Worm (Caenorhabditis elegans) whole organism, young adult: ENCODE measurements around the gene F13D12.5.

ENCODE experiments used
- B0019.2 ChIP-seq: fragments of 200-800 bp; sonication (Bioruptor generic); conservative IDR thresholded peaks from 2 replicates; pipeline ENCODE4 v1.3.6; 2022; ENCODE audit warnings: missing genetic modification reagents, missing genetic modification characterization, missing compliant biosample characterization
- F10E7.11 ChIP-seq: sonication (generic microtip); optimal IDR thresholded peaks from 2 replicates; lab custom pipeline; 2017; ENCODE audit warnings: mild to moderate bottlenecking, missing genetic modification characterization, moderate library complexity, missing compliant biosample characterization
- K12H6.12 ChIP-seq: fragments of 200-800 bp; sonication (Bioruptor generic); optimal IDR thresholded peaks from 2 replicates; lab custom pipeline; 2018; ENCODE audit warnings: mild to moderate bottlenecking, missing genetic modification characterization, missing compliant biosample characterization
- Y53F4B.3 ChIP-seq: fragments of 200-800 bp; sonication (Bioruptor generic); IDR thresholded peaks from 2 replicates; pipeline ENCODE4 v1.3.6; 2022; ENCODE audit warnings: missing genetic modification reagents, missing genetic modification characterization, missing compliant biosample characterization
- Y53G8AR.9 ChIP-seq: fragments of 200-800 bp; sonication (Bioruptor generic); conservative IDR thresholded peaks from 2 replicates; pipeline ENCODE4 v1.3.6; 2022; ENCODE audit warnings: missing genetic modification reagents, missing genetic modification characterization, missing compliant biosample characterization
- Y79H2A.3 ChIP-seq: fragments of 200-800 bp; sonication (Bioruptor generic); conservative IDR thresholded peaks from 2 replicates; pipeline ENCODE4 v1.3.6; 2022; ENCODE audit warnings: missing genetic modification reagents, missing genetic modification characterization, missing compliant biosample characterization
- aptf-3 ChIP-seq: fragments of 200-800 bp; sonication (Bioruptor generic); IDR thresholded peaks from 2 replicates; pipeline ENCODE4 v1.3.6; 2022; ENCODE audit warnings: missing genetic modification characterization, missing compliant biosample characterization
- atf-7 ChIP-seq: sonication (generic microtip); optimal IDR thresholded peaks from 2 replicates; lab custom pipeline; 2017; ENCODE audit warnings: mild to moderate bottlenecking, missing genetic modification characterization, missing compliant biosample characterization
- attf-3 ChIP-seq: fragments of 200-800 bp; sonication (Bioruptor generic); conservative IDR thresholded peaks from 2 replicates; pipeline ENCODE4 v1.3.6; 2022; ENCODE audit warnings: missing genetic modification reagents, missing genetic modification characterization, missing compliant biosample characterization
- cebp-2 ChIP-seq: fragments of 200-800 bp; sonication (Bioruptor generic); IDR thresholded peaks from 2 replicates; pipeline ENCODE4 v1.3.6; 2022; ENCODE audit warnings: missing genetic modification characterization, missing compliant biosample characterization
- efl-1 ChIP-seq: fragments of 150-350 bp; optimal IDR thresholded peaks from 2 replicates; lab custom pipeline; 2014; ENCODE audit warnings: missing biosample characterization, missing genetic modification reagents, missing genetic modification characterization
- egrh-3 ChIP-seq: fragments of 200-800 bp; sonication (Bioruptor generic); IDR thresholded peaks from 2 replicates; pipeline ENCODE4 v1.3.6; 2022; ENCODE audit warnings: missing genetic modification reagents, missing genetic modification characterization, missing compliant biosample characterization
- gei-17 ChIP-seq: fragments of 200-800 bp; sonication (Bioruptor generic); optimal IDR thresholded peaks from 2 replicates; lab custom pipeline; 2018; ENCODE audit warnings: mild to moderate bottlenecking, missing genetic modification characterization, missing compliant biosample characterization
- hlh-26 ChIP-seq: fragments of 200-800 bp; sonication (Bioruptor generic); conservative IDR thresholded peaks from 2 replicates; pipeline ENCODE4 v1.3.6; 2022; ENCODE audit warnings: missing genetic modification reagents, missing genetic modification characterization, missing compliant biosample characterization
- hmg-1.2 ChIP-seq: fragments of 200-800 bp; sonication (Bioruptor generic); IDR thresholded peaks from 2 replicates; pipeline ENCODE4 v1.3.6; 2022; ENCODE audit warnings: missing genetic modification reagents, missing genetic modification characterization, missing compliant biosample characterization
- hsf-1 ChIP-seq: fragments of 200-800 bp; sonication (Bioruptor generic); IDR thresholded peaks from 2 replicates; pipeline ENCODE4 v1.3.6; 2022; ENCODE audit warnings: missing genetic modification reagents, missing genetic modification characterization, missing compliant biosample characterization
- lag-1 ChIP-seq: fragments of 200-800 bp; sonication (Bioruptor generic); IDR thresholded peaks from 2 replicates; pipeline ENCODE4 v1.3.6; 2022; ENCODE audit warnings: missing genetic modification reagents, missing genetic modification characterization, missing compliant biosample characterization
- lin-26 ChIP-seq: fragments of 200-800 bp; sonication (Bioruptor generic); IDR thresholded peaks from 2 replicates; pipeline ENCODE4 v1.3.6; 2022; ENCODE audit warnings: missing genetic modification reagents, missing genetic modification characterization, missing compliant biosample characterization
- lin-40 ChIP-seq: sonication (generic microtip); optimal IDR thresholded peaks from 2 replicates; lab custom pipeline; 2016; ENCODE audit warnings: missing genetic modification characterization, mild to moderate bottlenecking, missing compliant biosample characterization, missing genotype, missing genetic modification reagents
- madf-8 ChIP-seq: fragments of 200-800 bp; sonication (Bioruptor generic); conservative IDR thresholded peaks from 2 replicates; pipeline ENCODE4 v1.3.6; 2022; ENCODE audit warnings: missing genetic modification reagents, missing genetic modification characterization, missing compliant biosample characterization
- mcd-1 ChIP-seq: fragments of 200-800 bp; sonication (Bioruptor generic); IDR thresholded peaks from 2 replicates; pipeline ENCODE4 v1.3.6; 2022; ENCODE audit warnings: missing genetic modification reagents, missing genetic modification characterization, missing compliant biosample characterization
- nfyb-1 ChIP-seq: fragments of 200-800 bp; sonication (Bioruptor generic); IDR thresholded peaks from 2 replicates; pipeline ENCODE4 v1.3.6; 2022; ENCODE audit warnings: missing genetic modification reagents, missing genetic modification characterization, missing compliant biosample characterization
- nhr-120 ChIP-seq: fragments of 200-800 bp; sonication (Bioruptor generic); IDR thresholded peaks from 2 replicates; pipeline ENCODE4 v1.3.6; 2022; ENCODE audit warnings: missing genetic modification characterization, missing compliant biosample characterization
- nhr-27 ChIP-seq: fragments of 200-800 bp; sonication (Bioruptor generic); optimal IDR thresholded peaks from 2 replicates; lab custom pipeline; 2018; ENCODE audit warnings: mild to moderate bottlenecking, missing genetic modification characterization, moderate library complexity, missing compliant biosample characterization
- rcor-1 ChIP-seq: fragments of 200-800 bp; sonication (Bioruptor generic); IDR thresholded peaks from 2 replicates; pipeline ENCODE4 v1.3.6; 2022; ENCODE audit warnings: missing genetic modification reagents, missing genetic modification characterization, missing compliant biosample characterization
- sptf-2 ChIP-seq: fragments of 200-800 bp; sonication (Bioruptor generic); optimal IDR thresholded peaks from 2 replicates; lab custom pipeline; 2018; ENCODE audit warnings: mild to moderate bottlenecking, missing genetic modification characterization, missing compliant biosample characterization
- tbp1 ChIP-seq: fragments of 200-800 bp; sonication (Bioruptor generic); optimal IDR thresholded peaks from 2 replicates; lab custom pipeline; 2018; ENCODE audit warnings: mild to moderate bottlenecking, missing genetic modification characterization, missing compliant biosample characterization
- xnd-1 ChIP-seq: sonication (generic microtip); optimal IDR thresholded peaks from 2 replicates; lab custom pipeline; 2016; ENCODE audit warnings: missing genotype, missing genetic modification reagents, missing genetic modification characterization, missing compliant biosample characterization
- zfh-2 ChIP-seq: fragments of 200-800 bp; sonication (Bioruptor generic); conservative IDR thresholded peaks from 2 replicates; pipeline ENCODE4 v1.3.6; 2022; ENCODE audit warnings: missing genetic modification reagents, missing genetic modification characterization, missing compliant biosample characterization
- ztf-18 ChIP-seq: sonication (generic microtip); optimal IDR thresholded peaks from 2 replicates; lab custom pipeline; 2016; ENCODE audit warnings: missing genotype, mild to moderate bottlenecking, missing genetic modification characterization, missing compliant biosample characterization

Gene F13D12.5

DNA sequence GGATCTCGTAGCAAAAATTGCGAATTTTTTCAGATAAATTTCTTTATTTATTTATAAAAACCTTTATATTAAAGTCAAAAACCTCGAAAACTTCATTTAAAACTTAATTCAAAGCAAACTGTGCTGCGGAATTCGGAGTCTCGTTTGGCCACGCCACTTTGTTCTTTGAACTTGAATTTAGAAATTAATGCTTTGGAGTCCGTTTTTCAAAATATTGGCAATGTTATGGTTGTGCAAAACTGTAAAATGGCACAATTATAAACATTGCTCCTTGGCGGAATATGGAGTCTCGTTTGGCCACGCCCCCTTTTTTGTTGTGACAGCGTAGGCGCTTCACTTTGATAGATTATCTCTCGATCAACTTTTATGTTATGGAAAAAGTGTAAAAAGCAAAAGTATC, 7.1 kb upstream of the F13D12.5 start:
- TF ChIP-seq efl-1 (GFP tag; lab: Kevin White, UChicago) (no peak), attf-3 (GFP tag; lab: Robert Waterston, UW) (peak; percentile 78)

ce11 chrII:11720102-11720501, 6.5 kb upstream of the F13D12.5 start, which contains the start of gene F13D12.3:
TSS of gene F13D12.3 (plus strand) at chrII:11720402.
- TF ChIP-seq aptf-3 (GFP tag; lab: Robert Waterston, UW): no peak
- no peak for TF ChIP-seq nhr-120 (GFP tag; lab: Robert Waterston, UW)
- TF ChIP-seq tbp1 (GFP tag; lab: Kevin White, UChicago): no peak
- TF ChIP-seq lag-1 (GFP tag; lab: Robert Waterston, UW): no peak

DNA sequence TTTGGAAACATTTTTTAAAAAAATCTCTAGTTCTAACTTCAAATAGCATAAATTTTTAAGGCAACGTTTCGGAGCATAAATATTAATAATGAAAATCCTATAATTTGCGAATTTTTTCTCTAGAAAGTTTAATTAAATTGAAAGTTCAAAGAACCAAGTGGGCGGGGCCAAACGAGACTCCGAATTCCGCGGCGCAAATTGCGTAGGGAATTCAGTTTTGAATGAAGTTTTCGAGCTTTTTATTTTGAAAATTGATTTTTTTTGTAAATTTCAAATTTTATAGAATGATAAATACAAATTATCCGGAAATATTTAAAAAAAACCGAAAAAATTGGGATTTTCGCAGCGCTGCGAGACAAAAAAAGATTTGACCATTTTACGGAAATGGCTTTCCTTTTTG, 5.8 kb upstream of the F13D12.5 start:
- TF ChIP-seq attf-3 (GFP tag; lab: Robert Waterston, UW) (peak; percentile 84), Y53F4B.3 (no peak)

DNA sequence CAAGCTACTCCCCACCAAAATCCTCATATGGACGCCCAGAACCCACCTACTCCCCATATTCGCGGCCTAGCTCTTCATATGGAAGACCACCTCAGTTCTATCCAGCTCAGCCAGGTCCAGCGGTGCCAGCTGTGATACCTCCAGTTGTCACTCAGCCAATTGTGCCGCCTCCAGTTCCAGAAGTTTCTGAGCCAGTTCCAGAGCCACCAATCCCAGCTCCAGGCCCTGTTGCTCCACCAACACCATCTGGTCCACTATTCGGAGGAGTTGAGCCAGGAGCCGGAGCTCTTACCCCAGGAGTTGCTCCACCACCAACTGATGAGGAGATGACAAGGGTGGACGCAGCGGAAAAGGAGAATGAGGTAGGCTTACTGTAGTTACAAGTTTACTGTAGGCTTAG, 5.0 kb upstream of the F13D12.5 start:
- TF ChIP-seq K12H6.12 (no peak), zfh-2 (GFP tag; lab: Robert Waterston, UW) (peak; percentile 87), hlh-26 (GFP tag; lab: Robert Waterston, UW) (no peak), rcor-1 (GFP tag; lab: Robert Waterston, UW) (no peak), nfyb-1 (GFP tag; lab: Robert Waterston, UW) (no peak), hsf-1 (GFP tag; lab: Robert Waterston, UW) (no peak), ztf-18 (no peak), F10E7.11 (tag; lab: Kevin White, UChicago) (no peak), mcd-1 (GFP tag; lab: Robert Waterston, UW) (0 out of 2 replicates have a peak, but pooled peaks have one; percentile 16), egrh-3 (GFP tag; lab: Robert Waterston, UW) (peak; percentile 33; the same call in 1 of the 2 replicates), lin-26 (GFP tag; lab: Robert Waterston, UW) (0 out of 2 replicates have a peak, but pooled peaks have one; percentile 17), nhr-27 (tag; lab: Kevin White, UChicago) (no peak), sptf-2 (no peak)

ce11 chrII:11722164-11722563, 4.5 kb upstream of the F13D12.5 start:
- TF ChIP-seq Y53G8AR.9 (GFP tag; lab: Robert Waterston, UW) (no peak), cebp-2 (GFP tag; lab: Robert Waterston, UW) (no peak), K12H6.12 (no peak), atf-7 (no peak), gei-17 (no peak), hmg-1.2 (GFP tag; lab: Robert Waterston, UW) (no peak), xnd-1 (tag; lab: Kevin White, UChicago) (no peak), mcd-1 (GFP tag; lab: Robert Waterston, UW) (no peak), madf-8 (GFP tag; lab: Robert Waterston, UW) (no peak)

- no peak for TF ChIP-seq lin-40 (tag; lab: Kevin White, UChicago)
- no peak for TF ChIP-seq Y79H2A.3 (GFP tag; lab: Robert Waterston, UW)
- TF ChIP-seq B0019.2: no peak
Observed at ce11 chrII:11723904-11724303, 2.7 kb upstream of the F13D12.5 start, which contains the start of gene ldh-1. TSS of gene ldh-1 (plus strand) at chrII:11724204.
